Fruit fly (Drosophila melanogaster) whole organism, embryonic: ENCODE results near the gene gpp.

Source experiments
- Atf-2 ChIP-seq: fragments of 200-800 bp; sonication (Bioruptor generic); optimal IDR thresholded peaks from 2 replicates; lab custom pipeline; 2016; ENCODE audit warnings: missing biosample characterization, missing genetic modification characterization
- B-H1 ChIP-seq: fragments of 200-800 bp; sonication (Bioruptor generic); IDR thresholded peaks from 3 replicates; pipeline ENCODE4 v1.3.6; 2022; ENCODE audit warnings: missing biosample characterization, missing genetic modification characterization
- Bdp1 ChIP-seq: fragments of 200-800 bp; sonication (Bioruptor generic); optimal IDR thresholded peaks from 3 replicates; lab custom pipeline; 2016; ENCODE audit warnings: missing biosample characterization, missing genetic modification characterization
- Bgb ChIP-seq: fragments of 200-800 bp; sonication (Bioruptor generic); IDR thresholded peaks from 2 replicates; pipeline ENCODE4 v1.3.6; 2022; ENCODE audit warnings: missing biosample characterization, missing genetic modification characterization; ENCODE audit not compliant: partially characterized antibody
- CG10209 ChIP-seq: fragments of 200-800 bp; sonication (Bioruptor generic); optimal IDR thresholded peaks from 3 replicates; lab custom pipeline; 2017; ENCODE audit warnings: missing biosample characterization, mild to moderate bottlenecking, missing genetic modification characterization, missing genetic modification reagents
- CG10267 ChIP-seq: fragments of 200-800 bp; sonication (Bioruptor generic); optimal IDR thresholded peaks from 2 replicates; lab custom pipeline; 2018; ENCODE audit warnings: missing biosample characterization, mild to moderate bottlenecking, missing genetic modification characterization, moderate library complexity
- CG10366 ChIP-seq: fragments of 200-800 bp; sonication (Bioruptor generic); IDR thresholded peaks from 2 replicates; pipeline ENCODE4 v1.3.6; 2022; ENCODE audit warnings: missing biosample characterization, missing genetic modification characterization
- CG13296 ChIP-seq: fragments of 200-800 bp; sonication (Bioruptor generic); optimal IDR thresholded peaks from 3 replicates; lab custom pipeline; 2018; ENCODE audit warnings: missing biosample characterization, mild to moderate bottlenecking, missing genetic modification characterization
- CG16863 ChIP-seq: fragments of 200-800 bp; sonication (Bioruptor generic); optimal IDR thresholded peaks from 3 replicates; lab custom pipeline; 2016; ENCODE audit warnings: missing biosample characterization, missing genetic modification characterization
- CG17612 ChIP-seq: fragments of 200-800 bp; sonication (Bioruptor generic); IDR thresholded peaks from 2 replicates; pipeline ENCODE4 v1.3.6; 2022; ENCODE audit warnings: missing biosample characterization, missing genetic modification characterization
- CG17802 ChIP-seq: fragments of 200-800 bp; sonication (Bioruptor generic); optimal IDR thresholded peaks from 2 replicates; lab custom pipeline; 2018; ENCODE audit warnings: missing biosample characterization, mild to moderate bottlenecking, missing genetic modification characterization, moderate library complexity
- CG31388 ChIP-seq: fragments of 200-800 bp; sonication (Bioruptor generic); optimal IDR thresholded peaks from 2 replicates; lab custom pipeline; 2016; ENCODE audit warnings: missing biosample characterization, missing genetic modification characterization
- CG31441 ChIP-seq: fragments of 200-800 bp; sonication (Bioruptor generic); IDR thresholded peaks from 2 replicates; pipeline ENCODE4 v1.3.6; 2022; ENCODE audit warnings: missing biosample characterization, missing genetic modification characterization
- CG3281 ChIP-seq: fragments of 200-800 bp; sonication (Bioruptor generic); optimal IDR thresholded peaks from 3 replicates; lab custom pipeline; 2017; ENCODE audit warnings: missing biosample characterization, mild to moderate bottlenecking, missing genetic modification characterization
- CG3407 ChIP-seq: fragments of 200-800 bp; sonication (Bioruptor generic); optimal IDR thresholded peaks from 2 replicates; lab custom pipeline; 2018; ENCODE audit warnings: missing biosample characterization, mild to moderate bottlenecking, missing genetic modification characterization
- CG3726 ChIP-seq: fragments of 200-800 bp; sonication (Bioruptor generic); IDR thresholded peaks from 3 replicates; pipeline ENCODE4, ENCODE4 v1.3.6; 2022; ENCODE audit warnings: missing biosample characterization, missing genetic modification characterization
- CG4328 ChIP-seq: fragments of 200-800 bp; sonication (Bioruptor generic); optimal IDR thresholded peaks from 3 replicates; lab custom pipeline; 2017; ENCODE audit warnings: missing biosample characterization, missing genetic modification reagents, missing genetic modification characterization
- CG7357 ChIP-seq: fragments of 200-800 bp; sonication (Bioruptor generic); IDR thresholded peaks from 3 replicates; pipeline ENCODE4 v1.3.6; 2022; ENCODE audit warnings: missing biosample characterization, missing genetic modification characterization
- CG7556 ChIP-seq: fragments of 200-800 bp; sonication (Bioruptor generic); optimal IDR thresholded peaks from 2 replicates; lab custom pipeline; 2017; ENCODE audit warnings: missing biosample characterization, mild to moderate bottlenecking, missing genetic modification characterization
- CG8089 ChIP-seq: fragments of 200-800 bp; sonication (Bioruptor generic); optimal IDR thresholded peaks from 3 replicates; lab custom pipeline; 2016; ENCODE audit warnings: missing biosample characterization, missing genetic modification characterization
- CG8290 ChIP-seq, 3 experiments: fragments of 200-800 bp; sonication (Bioruptor generic); optimal IDR thresholded peaks; 2 replicates each; lab custom pipeline; 2016 to 2019; ENCODE audit warnings: missing biosample characterization in 3 of 3, missing genetic modification characterization in 3 of 3, mild to moderate bottlenecking in 2 of 3, moderate library complexity in 1 of 3
- CG8765 ChIP-seq: fragments of 200-800 bp; sonication (Bioruptor generic); IDR thresholded peaks from 2 replicates; pipeline ENCODE4 v1.3.6; 2022; ENCODE audit warnings: missing biosample characterization, missing genetic modification characterization
- CG9876 ChIP-seq: fragments of 200-800 bp; sonication (Bioruptor generic); optimal IDR thresholded peaks from 2 replicates; lab custom pipeline; 2016; ENCODE audit warnings: missing biosample characterization, missing genetic modification characterization
- CHES-1-like ChIP-seq: fragments of 200-800 bp; sonication (Bioruptor generic); optimal IDR thresholded peaks from 2 replicates; lab custom pipeline; 2016; ENCODE audit warnings: missing biosample characterization, missing genetic modification characterization
- CkIIα-i1 ChIP-seq: fragments of 200-800 bp; sonication (Bioruptor generic); IDR thresholded peaks from 2 replicates; pipeline ENCODE4 v1.3.6; 2022; ENCODE audit warnings: missing biosample characterization, missing genetic modification characterization
- Dek ChIP-seq: fragments of 200-800 bp; sonication (Bioruptor generic); optimal IDR thresholded peaks from 3 replicates; lab custom pipeline; 2019; ENCODE audit warnings: missing biosample characterization, mild to moderate bottlenecking, missing genetic modification characterization, moderate library complexity
- Dll ChIP-seq: fragments of 200-800 bp; sonication (Bioruptor generic); IDR thresholded peaks from 4 replicates; pipeline ENCODE4 v1.3.6; 2022; ENCODE audit warnings: missing biosample characterization, missing genetic modification characterization; ENCODE audit not compliant: partially characterized antibody
- GATAe ChIP-seq: fragments of 200-800 bp; sonication (Bioruptor generic); conservative IDR thresholded peaks from 2 replicates; pipeline ENCODE4 v1.3.6; 2022; ENCODE audit warnings: missing biosample characterization, missing genetic modification characterization
- Gsc ChIP-seq: fragments of 200-800 bp; sonication (Bioruptor generic); IDR thresholded peaks from 2 replicates; pipeline ENCODE4 v1.3.6; 2022; ENCODE audit warnings: missing biosample characterization, missing genetic modification characterization
- Hmx ChIP-seq: fragments of 200-800 bp; sonication (Bioruptor generic); optimal IDR thresholded peaks from 2 replicates; lab custom pipeline; 2016; ENCODE audit warnings: missing biosample characterization, missing genetic modification characterization
- Lim3 ChIP-seq: fragments of 200-800 bp; sonication (Bioruptor generic); IDR thresholded peaks from 2 replicates; pipeline ENCODE4 v1.3.6; 2022; ENCODE audit warnings: missing biosample characterization, missing genetic modification characterization
- MESR4 ChIP-seq: fragments of 200-800 bp; sonication (Bioruptor generic); optimal IDR thresholded peaks from 2 replicates; lab custom pipeline; 2018; ENCODE audit warnings: missing biosample characterization, mild to moderate bottlenecking, missing genetic modification characterization, moderate library complexity
- Med ChIP-seq: fragments of 200-800 bp; sonication (Bioruptor generic); peaks from one replicate; lab custom pipeline; 2016; ENCODE audit warnings: missing biosample characterization, missing genetic modification characterization, mild to moderate bottlenecking, inconsistent platforms, moderate library complexity
- Oaz ChIP-seq: fragments of 200-800 bp; sonication (Bioruptor generic); IDR thresholded peaks from 2 replicates; pipeline ENCODE4 v1.3.6; 2022; ENCODE audit warnings: missing biosample characterization, missing genetic modification characterization
- Pdp1 ChIP-seq, 2 experiments: fragments of 200-800 bp; sonication (Bioruptor generic); optimal IDR thresholded peaks; 3 replicates each; lab custom pipeline; 2016; ENCODE audit warnings: missing biosample characterization in 2 of 2, missing genetic modification characterization in 2 of 2, mild to moderate bottlenecking in 1 of 2, moderate library complexity in 1 of 2
- Sin3A ChIP-seq: fragments of >200 bp; optimal IDR thresholded peaks from 2 replicates; lab custom pipeline; 2018
- Sox100B ChIP-seq: fragments of 200-800 bp; sonication (Bioruptor generic); optimal IDR thresholded peaks from 3 replicates; lab custom pipeline; 2018; ENCODE audit warnings: missing biosample characterization, mild to moderate bottlenecking, missing genetic modification characterization
- abd-A ChIP-seq: fragments of 200-800 bp; sonication (Bioruptor generic); optimal IDR thresholded peaks from 3 replicates; lab custom pipeline; 2019; ENCODE audit warnings: missing biosample characterization, mild to moderate bottlenecking, missing genetic modification characterization, moderate library complexity
- crc ChIP-seq: fragments of 200-800 bp; sonication (Bioruptor generic); optimal IDR thresholded peaks from 2 replicates; lab custom pipeline; 2016; ENCODE audit warnings: missing biosample characterization, missing genetic modification characterization
- disco-r ChIP-seq: fragments of 200-800 bp; sonication (Bioruptor generic); optimal IDR thresholded peaks from 2 replicates; lab custom pipeline; 2016; ENCODE audit warnings: missing biosample characterization, missing genetic modification characterization
- dysf ChIP-seq: fragments of 200-800 bp; sonication (Bioruptor generic); IDR thresholded peaks from 3 replicates; pipeline ENCODE4 v1.3.6; 2022; ENCODE audit warnings: missing biosample characterization, missing genetic modification characterization
- esg ChIP-seq: fragments of 200-800 bp; sonication (Bioruptor generic); conservative IDR thresholded peaks from 2 replicates; pipeline ENCODE4 v1.3.6; 2022; ENCODE audit warnings: missing biosample characterization, missing genetic modification characterization
- fu2 ChIP-seq: fragments of 200-800 bp; sonication (Bioruptor generic); optimal IDR thresholded peaks from 2 replicates; lab custom pipeline; 2016; ENCODE audit warnings: missing biosample characterization, missing genetic modification characterization
- gcm ChIP-seq: fragments of 200-800 bp; sonication (Bioruptor generic); optimal IDR thresholded peaks from 2 replicates; lab custom pipeline; 2019; ENCODE audit warnings: missing biosample characterization, mild to moderate bottlenecking, missing genetic modification characterization, moderate library complexity
- ham ChIP-seq: fragments of 200-800 bp; sonication (Bioruptor generic); IDR thresholded peaks from 2 replicates; pipeline ENCODE4 v1.3.6; 2022; ENCODE audit warnings: missing biosample characterization, missing genetic modification characterization
- lola ChIP-seq, 3 experiments: fragments of >200 bp in 2 of 3; fragments of 200-800 bp in 1 of 3; sonication (Bioruptor generic) in 1 of 3; optimal IDR thresholded peaks; 2 replicates each; lab custom pipeline; 2017 to 2019; ENCODE audit warnings: missing biosample characterization in 3 of 3, missing genetic modification characterization in 3 of 3, mild to moderate bottlenecking in 1 of 3, moderate library complexity in 1 of 3
- nom ChIP-seq: fragments of 200-800 bp; sonication (Bioruptor generic); optimal IDR thresholded peaks from 2 replicates; lab custom pipeline; 2017; ENCODE audit warnings: missing biosample characterization, missing genetic modification characterization, mild to moderate bottlenecking, moderate library complexity, missing genetic modification reagents
- peb ChIP-seq: fragments of 200-800 bp; sonication (Bioruptor generic); IDR thresholded peaks from 2 replicates; pipeline ENCODE4 v1.3.6; 2022; ENCODE audit warnings: missing biosample characterization, missing genetic modification characterization
- sug ChIP-seq: fragments of 200-800 bp; optimal IDR thresholded peaks from 2 replicates; lab custom pipeline; 2019; ENCODE audit warnings: missing biosample characterization, mild to moderate bottlenecking, missing genetic modification characterization, moderate library complexity
- tap ChIP-seq: fragments of 200-800 bp; optimal IDR thresholded peaks from 3 replicates; lab custom pipeline; 2019; ENCODE audit warnings: missing biosample characterization, mild to moderate bottlenecking, missing genetic modification characterization, moderate library complexity
- trem ChIP-seq: fragments of 200-800 bp; optimal IDR thresholded peaks from 3 replicates; lab custom pipeline; 2019; ENCODE audit warnings: missing biosample characterization, mild to moderate bottlenecking, missing genetic modification characterization, moderate library complexity
- zfh2 ChIP-seq: fragments of 200-800 bp; sonication (Bioruptor generic); optimal IDR thresholded peaks from 2 replicates; lab custom pipeline; 2016; ENCODE audit warnings: missing biosample characterization, missing genetic modification characterization

The gpp gene

dm6 chr3R:6380129-6380528 is 26.5 kb upstream of the gpp start, which contains the start of the genes CG1024 and TfIIFalpha (continued):
- no peak for TF ChIP-seq CG3281 (GFP tag; lab: Kevin White, UChicago)
- peak; percentile 73 for TF ChIP-seq CG31441 (GFP tag; lab: Robert Waterston, UW)
- TF ChIP-seq gcm (GFP tag; lab: Kevin White, UChicago) = no peak
- no peak for TF ChIP-seq abd-A (tag; lab: Kevin White, UChicago)
- TF ChIP-seq CHES-1-like (GFP tag; lab: Kevin White, UChicago) = peak; percentile 21
- TF ChIP-seq CG4328 (GFP tag; lab: Kevin White, UChicago) = no peak
- no peak for TF ChIP-seq Oaz (GFP tag; lab: Robert Waterston, UW)
- TF ChIP-seq CG7556 = no peak
- no peak for TF ChIP-seq CG10366
- TF ChIP-seq Lim3 (GFP tag; lab: Robert Waterston, UW) = no peak
- no peak for TF ChIP-seq Hmx
- TF ChIP-seq CG8765 = no peak
- TF ChIP-seq MESR4 (GFP tag; lab: Kevin White, UChicago) = peak; percentile 8
- no peak for TF ChIP-seq Bdp1 (GFP tag; lab: Kevin White, UChicago)
- TF ChIP-seq CG10267 (tag; lab: Kevin White, UChicago) = peak; percentile 29
- no peak for TF ChIP-seq ham (GFP tag; lab: Robert Waterston, UW)
- no peak for TF ChIP-seq CG9876
- TF ChIP-seq crc (GFP tag; lab: Kevin White, UChicago) = no peak
- TF ChIP-seq CG17612 (GFP tag; lab: Robert Waterston, UW) = no peak
- TF ChIP-seq GATAe (GFP tag; lab: Robert Waterston, UW) = no peak
- no peak for TF ChIP-seq Gsc
- no peak for TF ChIP-seq Dek
- no peak for TF ChIP-seq tap (tag; lab: Kevin White, UChicago)
- TF ChIP-seq Med (GFP tag; lab: Kevin White, UChicago) = peak; percentile 49
- no peak for TF ChIP-seq CG8290 (GFP tag; optimal IDR thresholded peaks at IDR 0.05; lab: Kevin White, UChicago)
- TF ChIP-seq CG8290 (tag; optimal IDR thresholded peaks at IDR 0.05; lab: Kevin White, UChicago) = no peak
- no peak for TF ChIP-seq disco-r (GFP tag; lab: Kevin White, UChicago)
- peak; percentile 6 for TF ChIP-seq CG8089 (GFP tag; lab: Kevin White, UChicago)
- no peak for TF ChIP-seq CG17802 (tag; lab: Kevin White, UChicago)
- TF ChIP-seq peb (GFP tag; lab: Robert Waterston, UW) = no peak
- TF ChIP-seq Pdp1 (GFP tag; optimal IDR thresholded peaks at IDR 0.05; lab: Kevin White, UChicago) = no peak
- TF ChIP-seq lola (GFP tag; optimal IDR thresholded peaks at IDR 0.05; lab: Kevin White, UChicago) = no peak
- TF ChIP-seq fu2 = no peak
- peak; percentile 35 for TF ChIP-seq sug (tag; lab: Kevin White, UChicago)
- no peak for TF ChIP-seq CG16863 (GFP tag; lab: Kevin White, UChicago)
- TF ChIP-seq nom = no peak
- peak; percentile 70 for TF ChIP-seq trem (tag; lab: Kevin White, UChicago)
- TF ChIP-seq CG3407 (GFP tag; lab: Kevin White, UChicago) = no peak
- no peak for TF ChIP-seq Sox100B (GFP tag; lab: Kevin White, UChicago)
- no peak for TF ChIP-seq B-H1 (GFP tag; lab: Robert Waterston, UW)
- no peak for TF ChIP-seq dysf (GFP tag; lab: Robert Waterston, UW)
- no peak for TF ChIP-seq esg
- TF ChIP-seq Atf-2 (GFP tag; lab: Kevin White, UChicago) = no peak
- no peak for TF ChIP-seq CG3726 (GFP tag; lab: Robert Waterston, UW)
- no peak for TF ChIP-seq CkIIα-i1
- peak; percentile 79 for TF ChIP-seq Bgb (GFP tag; lab: Robert Waterston, UW)
- TF ChIP-seq Sin3A (lab: Kevin White, UChicago) = peak; percentile 34
- TF ChIP-seq zfh2 (GFP tag; lab: Kevin White, UChicago) = no peak
- no peak for TF ChIP-seq CG10209 (GFP tag; lab: Kevin White, UChicago)
- no peak for TF ChIP-seq CG31388 (GFP tag; lab: Kevin White, UChicago)
- TF ChIP-seq Dll (GFP tag; lab: Robert Waterston, UW) = peak; percentile 95
- no peak for TF ChIP-seq CG13296 (GFP tag; lab: Kevin White, UChicago)
- TF ChIP-seq CG7357 = no peak
